Fruit fly (Drosophila melanogaster) whole organism, pupa: Measurements from ENCODE around the gene Alh.

ENCODE experiments used
- CG10348 ChIP-seq: fragments of 200-800 bp; sonication (Bioruptor generic); IDR thresholded peaks from 2 replicates; pipeline ENCODE4 v1.3.6; 2022; ENCODE audit warnings: missing biosample characterization, missing genetic modification characterization
- CG12605 ChIP-seq: fragments of 200-800 bp; sonication (Bioruptor generic); IDR thresholded peaks from 2 replicates; pipeline ENCODE4 v1.3.6; 2022; ENCODE audit warnings: missing biosample characterization, missing genetic modification characterization
- CG13204 ChIP-seq: fragments of 200-800 bp; sonication (Bioruptor generic); optimal IDR thresholded peaks from 2 replicates; lab custom pipeline; 2018; ENCODE audit warnings: missing biosample characterization, mild to moderate bottlenecking, missing genetic modification characterization, moderate library complexity
- CG14655 ChIP-seq: fragments of 200-800 bp; sonication (Bioruptor generic); optimal IDR thresholded peaks from 3 replicates; lab custom pipeline; 2017; ENCODE audit warnings: mild to moderate bottlenecking, missing biosample characterization, missing genetic modification reagents, missing genetic modification characterization
- CG15710 ChIP-seq: fragments of 200-800 bp; sonication (Bioruptor generic); optimal IDR thresholded peaks from 2 replicates; lab custom pipeline; 2018; ENCODE audit warnings: missing biosample characterization, mild to moderate bottlenecking, missing genetic modification characterization, moderate library complexity
- CG17806 ChIP-seq: fragments of 200-800 bp; sonication (Bioruptor generic); optimal IDR thresholded peaks from 2 replicates; lab custom pipeline; 2018; ENCODE audit warnings: missing biosample characterization, mild to moderate bottlenecking, missing genetic modification characterization, moderate library complexity
- CG32121 ChIP-seq: fragments of 200-800 bp; sonication (Bioruptor generic); IDR thresholded peaks from 2 replicates; pipeline ENCODE4 v1.3.6; 2022; ENCODE audit warnings: missing biosample characterization, missing genetic modification characterization
- CG34367 ChIP-seq: fragments of 200-800 bp; sonication (Bioruptor generic); optimal IDR thresholded peaks from 2 replicates; lab custom pipeline; 2018; ENCODE audit warnings: missing biosample characterization, mild to moderate bottlenecking, missing genetic modification characterization
- CG4496 ChIP-seq: fragments of 200-800 bp; sonication (Bioruptor generic); IDR thresholded peaks from 3 replicates; pipeline ENCODE4 v1.3.6; 2022; ENCODE audit warnings: missing biosample characterization, missing genetic modification characterization
- CG8159 ChIP-seq: fragments of 200-800 bp; sonication (Bioruptor generic); optimal IDR thresholded peaks from 3 replicates; lab custom pipeline; 2018; ENCODE audit warnings: missing biosample characterization, mild to moderate bottlenecking, missing genetic modification characterization, moderate library complexity
- CG8301 ChIP-seq: fragments of 200-800 bp; sonication (Bioruptor generic); optimal IDR thresholded peaks from 2 replicates; lab custom pipeline; 2018; ENCODE audit warnings: missing biosample characterization, mild to moderate bottlenecking, missing genetic modification characterization
- CG9948 ChIP-seq: fragments of 200-800 bp; sonication (Bioruptor generic); optimal IDR thresholded peaks from 2 replicates; lab custom pipeline; 2018; ENCODE audit warnings: missing biosample characterization, mild to moderate bottlenecking, missing genetic modification characterization, moderate library complexity
- D1 ChIP-seq: fragments of 200-800 bp; sonication (Bioruptor generic); optimal IDR thresholded peaks from 2 replicates; lab custom pipeline; 2018; ENCODE audit warnings: missing biosample characterization, mild to moderate bottlenecking, missing genetic modification characterization, moderate library complexity
- EcR ChIP-seq: fragments of 200-800 bp; sonication (Bioruptor generic); optimal IDR thresholded peaks from 3 replicates; lab custom pipeline; 2019; ENCODE audit warnings: missing biosample characterization, missing genetic modification characterization, mild to moderate bottlenecking, moderate library complexity, missing genetic modification reagents
- Ets98B ChIP-seq: fragments of 200-800 bp; sonication (Bioruptor generic); IDR thresholded peaks from 2 replicates; pipeline ENCODE4 v1.3.6; 2022; ENCODE audit warnings: missing biosample characterization, missing genetic modification characterization
- Pif1A ChIP-seq: fragments of 200-800 bp; sonication (Bioruptor generic); optimal IDR thresholded peaks from 3 replicates; lab custom pipeline; 2016; ENCODE audit warnings: missing biosample characterization, missing genetic modification characterization
- Pif1B ChIP-seq: fragments of 200-800 bp; sonication (Bioruptor generic); optimal IDR thresholded peaks from 3 replicates; lab custom pipeline; 2016; ENCODE audit warnings: missing biosample characterization, missing genetic modification characterization
- Snoo ChIP-seq: fragments of 200-800 bp; sonication (Bioruptor generic); optimal IDR thresholded peaks from 3 replicates; lab custom pipeline; 2017; ENCODE audit warnings: missing biosample characterization, mild to moderate bottlenecking, missing genetic modification characterization, inconsistent platforms
- fd96Ca ChIP-seq: fragments of 200-800 bp; sonication (Bioruptor generic); IDR thresholded peaks from 3 replicates; pipeline ENCODE4 v1.3.6; 2022; ENCODE audit warnings: missing biosample characterization, missing genetic modification characterization
- gl ChIP-seq: fragments of 200-800 bp; sonication (Bioruptor generic); optimal IDR thresholded peaks from 2 replicates; lab custom pipeline; 2018; ENCODE audit warnings: missing biosample characterization, mild to moderate bottlenecking, missing genetic modification characterization
- rn ChIP-seq: fragments of 200-800 bp; sonication (Bioruptor generic); IDR thresholded peaks from 2 replicates; pipeline ENCODE4 v1.3.6; 2022; ENCODE audit warnings: missing biosample characterization, missing genetic modification characterization

The Alh gene

dm6 chr3R:7162356-7163289, 38.6 kb upstream of the Alh start, which contains the start of gene sas:
sas (plus strand) TSS chr3R:7162808.
- TF ChIP-seq Snoo (tag; lab: Kevin White, UChicago) (peak; percentile 16), CG8301 (tag; lab: Kevin White, UChicago) (no peak), CG17806 (tag; lab: Kevin White, UChicago) (no peak), CG12605 (GFP tag; lab: Robert Waterston, UW) (peak; percentile 46; the same call in 1 of the 2 replicates), CG13204 (GFP tag; lab: Kevin White, UChicago) (peak; percentile 14), Pif1B (GFP tag; lab: Kevin White, UChicago) (peak; percentile 28), EcR (GFP tag; lab: Kevin White, UChicago) (peak; percentile 97), Ets98B (GFP tag; lab: Robert Waterston, UW) (peak; percentile 17; the same call in 1 of the 2 replicates), CG4496 (peak; percentile 45; the same call in 2 of the 3 replicates), gl (no peak), CG34367 (tag; lab: Kevin White, UChicago) (no peak)

dm6 chr3R:7159615-7160014, 35.6 kb upstream of the Alh start:
- TF ChIP-seq gl (no peak), Ets98B (GFP tag; lab: Robert Waterston, UW) (no peak), rn (no peak), CG8301 (tag; lab: Kevin White, UChicago) (no peak), Pif1A (GFP tag; lab: Kevin White, UChicago) (no peak), CG8159 (tag; lab: Kevin White, UChicago) (no peak), Snoo (tag; lab: Kevin White, UChicago) (peak; percentile 0), fd96Ca (GFP tag; lab: Robert Waterston, UW) (no peak), CG15710 (no peak), CG17806 (tag; lab: Kevin White, UChicago) (no peak), CG4496 (no peak), CG14655 (GFP tag; lab: Kevin White, UChicago) (no peak), Pif1B (GFP tag; lab: Kevin White, UChicago) (peak; percentile 13), CG32121 (GFP tag; lab: Robert Waterston, UW) (no peak), CG10348 (GFP tag; lab: Robert Waterston, UW) (no peak), CG9948 (tag; lab: Kevin White, UChicago) (no peak), EcR (GFP tag; lab: Kevin White, UChicago) (peak; percentile 9), D1 (tag; lab: Kevin White, UChicago) (no peak), CG13204 (GFP tag; lab: Kevin White, UChicago) (no peak), CG34367 (tag; lab: Kevin White, UChicago) (no peak)

dm6 chr3R:7157102-7157501, 33.1 kb upstream of the Alh start:
- TF ChIP-seq fd96Ca (GFP tag; lab: Robert Waterston, UW): no peak
- TF ChIP-seq CG14655 (GFP tag; lab: Kevin White, UChicago): no peak
- TF ChIP-seq Pif1A (GFP tag; lab: Kevin White, UChicago): no peak
- no peak for TF ChIP-seq CG34367 (tag; lab: Kevin White, UChicago)
- TF ChIP-seq CG9948 (tag; lab: Kevin White, UChicago): no peak
- no peak for TF ChIP-seq CG32121 (GFP tag; lab: Robert Waterston, UW)
- no peak for TF ChIP-seq CG12605 (GFP tag; lab: Robert Waterston, UW)
- TF ChIP-seq Ets98B (GFP tag; lab: Robert Waterston, UW): no peak
- no peak for TF ChIP-seq EcR (GFP tag; lab: Kevin White, UChicago)
- no peak for TF ChIP-seq rn
- no peak for TF ChIP-seq gl
- TF ChIP-seq Pif1B (GFP tag; lab: Kevin White, UChicago): no peak
- TF ChIP-seq Snoo (tag; lab: Kevin White, UChicago): no peak
- no peak for TF ChIP-seq CG8301 (tag; lab: Kevin White, UChicago)
- TF ChIP-seq CG10348 (GFP tag; lab: Robert Waterston, UW): no peak
- TF ChIP-seq D1 (tag; lab: Kevin White, UChicago): no peak
- TF ChIP-seq CG4496: no peak
- no peak for TF ChIP-seq CG13204 (GFP tag; lab: Kevin White, UChicago)

dm6 chr3R:7154586-7155357, 30.8 kb upstream of the Alh start, which contains the start of gene MAGE:
MAGE (minus strand) TSS chr3R:7155180.
- TF ChIP-seq CG9948 (tag; lab: Kevin White, UChicago) (no peak), CG8301 (tag; lab: Kevin White, UChicago) (no peak), CG13204 (GFP tag; lab: Kevin White, UChicago) (no peak), CG17806 (tag; lab: Kevin White, UChicago) (no peak), CG15710 (no peak), CG4496 (no peak), fd96Ca (GFP tag; lab: Robert Waterston, UW) (no peak), CG8159 (tag; lab: Kevin White, UChicago) (no peak), CG12605 (GFP tag; lab: Robert Waterston, UW) (no peak), rn (no peak), CG14655 (GFP tag; lab: Kevin White, UChicago) (no peak), Pif1B (GFP tag; lab: Kevin White, UChicago) (no peak), CG10348 (GFP tag; lab: Robert Waterston, UW) (no peak), gl (no peak), EcR (GFP tag; lab: Kevin White, UChicago) (no peak), D1 (tag; lab: Kevin White, UChicago) (no peak), Snoo (tag; lab: Kevin White, UChicago) (no peak), Pif1A (GFP tag; lab: Kevin White, UChicago) (no peak), CG34367 (tag; lab: Kevin White, UChicago) (no peak), Ets98B (GFP tag; lab: Robert Waterston, UW) (no peak)
